Worm (Caenorhabditis elegans) whole organism, L2 larva: ENCODE results near the gene C36A4.4.

Source experiments
- ceh-82 ChIP-seq: fragments of 150-350 bp; optimal IDR thresholded peaks from 2 replicates; lab custom pipeline; 2014; ENCODE audit warnings: missing biosample characterization, missing genetic modification characterization
- egl-27 ChIP-seq: sonication (generic microtip); optimal IDR thresholded peaks from 3 replicates; lab custom pipeline; 2017; ENCODE audit warnings: missing biosample characterization, missing genetic modification reagents, missing genetic modification characterization
- elt-1 ChIP-seq: fragments of 150-350 bp; optimal IDR thresholded peaks from 2 replicates; lab custom pipeline; 2014; ENCODE audit warnings: missing biosample characterization, missing genetic modification characterization
- lin-13 ChIP-seq: fragments of 150-350 bp; optimal IDR thresholded peaks from 2 replicates; lab custom pipeline; 2014; ENCODE audit warnings: missing biosample characterization, missing genetic modification reagents, missing genetic modification characterization
- nhr-21 ChIP-seq: fragments of 150-350 bp; optimal IDR thresholded peaks from 2 replicates; lab custom pipeline; 2014; ENCODE audit warnings: missing biosample characterization, missing genetic modification characterization
- nhr-23 ChIP-seq: fragments of 150-350 bp; optimal IDR thresholded peaks from 2 replicates; lab custom pipeline; 2014; ENCODE audit warnings: missing biosample characterization, missing genetic modification reagents, missing genetic modification characterization
- nhr-237 ChIP-seq: fragments of 150-350 bp; optimal IDR thresholded peaks from 2 replicates; lab custom pipeline; 2014; ENCODE audit warnings: missing biosample characterization, missing genetic modification characterization
- sem-4 ChIP-seq: fragments of 150-350 bp; optimal IDR thresholded peaks from 2 replicates; lab custom pipeline; 2014; ENCODE audit warnings: missing biosample characterization, missing genetic modification reagents, missing genetic modification characterization
- zag-1 ChIP-seq: fragments of 150-350 bp; optimal IDR thresholded peaks from 2 replicates; lab custom pipeline; 2014; ENCODE audit warnings: missing biosample characterization, missing genetic modification characterization
- ztf-11 ChIP-seq: sonication (generic microtip); optimal IDR thresholded peaks from 2 replicates; lab custom pipeline; 2017; ENCODE audit warnings: missing biosample characterization, missing genetic modification characterization
- ztf-4 ChIP-seq: fragments of 150-350 bp; optimal IDR thresholded peaks from 2 replicates; lab custom pipeline; 2014; ENCODE audit warnings: missing biosample characterization, missing genetic modification characterization

DNA sequence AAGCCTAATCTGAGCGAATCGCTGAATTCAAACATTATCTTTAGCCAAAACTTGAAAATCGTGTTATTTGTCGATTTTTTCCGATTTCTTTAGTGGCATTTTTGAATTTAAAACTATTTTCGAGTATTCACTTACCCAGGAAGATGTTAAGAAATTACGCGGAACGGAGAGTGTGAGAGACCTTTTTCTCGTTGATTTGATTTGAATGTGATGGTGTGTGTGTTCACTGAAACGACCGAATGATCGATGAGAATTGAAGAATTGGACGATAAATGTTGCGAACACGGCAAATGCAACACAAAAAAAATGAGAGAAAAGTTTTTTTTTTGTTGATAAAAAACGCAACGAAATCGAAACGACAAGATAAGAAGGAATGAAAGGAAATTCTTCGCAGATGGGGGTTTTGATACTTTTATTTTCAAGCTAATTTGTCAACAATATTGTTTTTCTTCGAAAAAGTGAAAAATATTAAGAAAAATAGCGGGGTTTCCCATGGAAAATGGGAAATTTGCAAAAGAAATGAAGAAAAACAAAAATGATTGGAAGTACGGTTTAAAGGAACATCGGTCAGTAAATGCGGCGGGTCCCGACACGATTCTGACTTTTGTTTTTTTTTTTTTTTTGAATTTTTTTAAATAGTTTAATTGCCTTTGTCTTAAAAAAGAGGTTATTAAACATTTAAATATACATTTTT is 43.0 kb downstream of the C36A4.4 start, which contains the start of gene mtm-3:
- TF ChIP-seq egl-27 (tag; lab: Kevin White, UChicago) (no peak), nhr-23 (tag; lab: Kevin White, UChicago) (no peak), lin-13 (GFP tag; lab: Kevin White, UChicago) (no peak), zag-1 (tag; lab: Kevin White, UChicago) (no peak), ztf-4 (tag; lab: Kevin White, UChicago) (no peak), ceh-82 (tag; lab: Kevin White, UChicago) (no peak), sem-4 (no peak), elt-1 (tag; lab: Kevin White, UChicago) (no peak), nhr-237 (tag; lab: Kevin White, UChicago) (no peak), ztf-11 (tag; lab: Kevin White, UChicago) (no peak), nhr-21 (no peak)
